Worm (Caenorhabditis elegans) whole organism, L4 larva: Measurements from ENCODE around the gene tag-293.

Source experiments
- ama-1 ChIP-seq: fragments of 150-350 bp; optimal IDR thresholded peaks from 2 replicates; lab custom pipeline; 2014; ENCODE audit warnings: inconsistent platforms, mixed read lengths
- cey-2 ChIP-seq: sonication (generic microtip); optimal IDR thresholded peaks from 3 replicates; lab custom pipeline; 2017; ENCODE audit warnings: missing genetic modification characterization, mild to moderate bottlenecking, missing compliant biosample characterization, antibody characterized with exemption, borderline replicate concordance; ENCODE audit not compliant: insufficient read depth
- fos-1 ChIP-seq: fragments of 150-350 bp; optimal IDR thresholded peaks from 2 replicates; lab custom pipeline; 2014; ENCODE audit warnings: missing biosample characterization, missing genetic modification characterization
- lir-3 ChIP-seq: sonication (generic microtip); optimal IDR thresholded peaks from 2 replicates; lab custom pipeline; 2016; ENCODE audit warnings: mild to moderate bottlenecking, missing genetic modification characterization, missing compliant biosample characterization
- unc-39 ChIP-seq: sonication (generic microtip); optimal IDR thresholded peaks from 2 replicates; lab custom pipeline; 2017; ENCODE audit warnings: missing biosample characterization, missing genetic modification characterization

DNA sequence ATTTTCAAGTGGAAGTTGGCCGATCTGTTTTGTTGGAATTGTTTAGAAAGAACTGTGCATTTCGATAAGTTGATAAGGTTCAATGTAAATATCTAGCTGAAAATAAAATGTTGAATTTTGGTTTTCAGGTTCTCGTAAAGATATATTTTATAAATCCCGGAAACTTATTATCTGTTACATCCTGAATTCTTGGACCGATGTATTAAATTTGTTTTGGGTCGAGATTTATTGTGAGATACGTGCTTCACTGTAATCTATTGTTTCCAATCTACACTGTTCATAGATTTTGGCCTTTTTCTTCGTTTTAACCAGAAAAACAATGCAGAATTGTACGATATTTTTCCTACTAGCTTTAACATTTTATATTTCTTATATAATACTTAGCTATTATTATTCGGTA, 1.8 kb upstream of the tag-293 start, which contains the start of gene C03G6.6:
- TF ChIP-seq unc-39 (tag; lab: Kevin White, UChicago) (no peak), cey-2 (no peak), fos-1 (tag; lab: Kevin White, UChicago) (no peak), ama-1 (no peak), lir-3 (tag; lab: Kevin White, UChicago) (no peak)
